Worm (Caenorhabditis elegans): ENCODE measurements around the gene nlp-13.
A peak's percentile ranks its signal among the peaks of the same experiment; 100 is the strongest.

DNA sequence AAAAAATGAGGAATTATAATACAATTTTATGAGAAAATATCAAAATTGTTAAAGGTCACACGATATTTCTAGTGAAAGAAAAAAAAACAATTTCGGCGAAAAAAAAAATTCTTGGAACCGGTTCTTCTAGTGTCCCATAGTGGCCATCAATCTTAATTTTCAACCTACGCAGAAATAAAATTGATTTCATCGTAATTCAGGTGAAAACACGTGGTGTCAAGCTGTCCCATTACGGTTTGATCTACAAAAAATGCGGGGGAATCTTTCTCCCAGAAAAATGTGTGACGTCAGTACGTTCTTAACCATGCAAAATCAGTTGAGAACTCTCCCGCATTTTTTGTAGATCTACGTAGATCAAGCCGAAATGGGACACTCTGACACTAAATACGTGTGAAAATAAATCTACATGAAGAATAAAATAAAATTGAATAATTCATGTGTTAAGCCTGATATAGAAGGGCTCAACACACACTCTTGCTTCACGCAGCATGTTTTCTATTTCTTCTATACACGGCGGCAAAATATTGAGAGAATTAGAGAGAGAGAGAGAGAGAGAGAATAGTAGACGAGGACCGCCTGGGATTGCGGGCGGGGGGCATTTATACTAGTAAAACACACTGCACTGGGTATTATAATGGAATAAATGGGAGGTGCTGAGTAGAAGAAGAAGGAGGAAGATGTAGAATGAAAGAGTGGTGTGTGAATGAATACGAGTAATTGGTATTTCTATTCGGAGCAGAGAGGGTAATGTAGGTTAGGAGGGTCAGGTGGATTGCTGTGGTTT lies 43.3 kb upstream of the nlp-13 start:
- no peak for TF ChIP-seq ceh-9 (tag; optimal IDR thresholded peaks at IDR 0.05)
- no peak for TF ChIP-seq aly-2 (tag; optimal IDR thresholded peaks at IDR 0.05)
- TF ChIP-seq ztf-11 (tag; optimal IDR thresholded peaks at IDR 0.05): no peak
- TF ChIP-seq fos-1 (tag; optimal IDR thresholded peaks at IDR 0.05): no peak
- TF ChIP-seq tbx-2 (tag; optimal IDR thresholded peaks at IDR 0.05): no peak
- TF ChIP-seq unc-39 (tag; optimal IDR thresholded peaks at IDR 0.05): no peak
- no peak for TF ChIP-seq zag-1 (tag; optimal IDR thresholded peaks at IDR 0.05)
- no peak for TF ChIP-seq daf-12 (tag; optimal IDR thresholded peaks at IDR 0.05)
- peak; percentile 11 for TF ChIP-seq nfya-1 (tag; optimal IDR thresholded peaks at IDR 0.05; ENCODE audit: insufficient read depth)
- TF ChIP-seq nhr-237 (tag; optimal IDR thresholded peaks at IDR 0.05): no peak
- no peak for TF ChIP-seq fkh-10 (GFP tag; optimal IDR thresholded peaks at IDR 0.05)
- TF ChIP-seq ama-1 (optimal IDR thresholded peaks at IDR 0.05): no peak
- no peak for TF ChIP-seq ztf-4 (tag; optimal IDR thresholded peaks at IDR 0.05)

Data from whole organism, L3 larva.